Worm (Caenorhabditis elegans) whole organism, mixed stage, embryonic: ENCODE results near the gene C25A8.5.
A peak's percentile ranks its signal among the peaks of the same experiment; 100 is the strongest.

Source experiments
- M03D4.4 ChIP-seq: sonication (generic microtip); optimal IDR thresholded peaks from 2 replicates; lab custom pipeline; 2017; ENCODE audit warnings: mild to moderate bottlenecking, missing genetic modification characterization, missing compliant biosample characterization
- bed-3 ChIP-seq: fragments of 200-800 bp; sonication (Bioruptor generic); optimal IDR thresholded peaks from 3 replicates; lab custom pipeline; 2018; ENCODE audit warnings: mild to moderate bottlenecking, missing genetic modification characterization, moderate library complexity, missing compliant biosample characterization
- blmp-1 ChIP-seq: fragments of 150-350 bp; optimal IDR thresholded peaks from 2 replicates; lab custom pipeline; 2014; ENCODE audit warnings: missing biosample characterization, missing genetic modification characterization
- ceh-39 ChIP-seq: fragments of 150-350 bp; optimal IDR thresholded peaks from 2 replicates; lab custom pipeline; 2014; ENCODE audit warnings: missing biosample characterization, missing genetic modification characterization
- ceh-43 ChIP-seq: fragments of 200-800 bp; sonication (Bioruptor generic); optimal IDR thresholded peaks from 2 replicates; lab custom pipeline; 2018; ENCODE audit warnings: mild to moderate bottlenecking, missing genetic modification characterization, moderate library complexity, missing compliant biosample characterization
- ces-1 ChIP-seq: fragments of 150-350 bp; optimal IDR thresholded peaks from 2 replicates; lab custom pipeline; 2014; ENCODE audit warnings: missing biosample characterization, missing genetic modification reagents, missing genetic modification characterization
- cnd-1 ChIP-seq: fragments of 200-800 bp; sonication (Bioruptor generic); optimal IDR thresholded peaks from 2 replicates; lab custom pipeline; 2018; ENCODE audit warnings: mild to moderate bottlenecking, missing genetic modification characterization, missing compliant biosample characterization
- drap-1 ChIP-seq: fragments of 200-800 bp; sonication (Bioruptor generic); optimal IDR thresholded peaks from 3 replicates; lab custom pipeline; 2018; ENCODE audit warnings: mild to moderate bottlenecking, missing genetic modification characterization, missing compliant biosample characterization
- elt-1 ChIP-seq: sonication (generic microtip); optimal IDR thresholded peaks from 2 replicates; lab custom pipeline; 2017; ENCODE audit warnings: missing genetic modification characterization, mild to moderate bottlenecking, missing compliant biosample characterization, antibody characterized with exemption, moderate library complexity, borderline replicate concordance; ENCODE audit not compliant: insufficient read depth
- elt-3 ChIP-seq: fragments of 150-350 bp; optimal IDR thresholded peaks from 2 replicates; lab custom pipeline; 2014; ENCODE audit warnings: missing biosample characterization, missing genetic modification characterization
- ham-2 ChIP-seq: fragments of 200-800 bp; sonication (Bioruptor generic); optimal IDR thresholded peaks from 2 replicates; lab custom pipeline; 2018; ENCODE audit warnings: mild to moderate bottlenecking, missing genetic modification characterization, missing compliant biosample characterization
- hlh-1 ChIP-seq: fragments of 150-350 bp; optimal IDR thresholded peaks from 2 replicates; lab custom pipeline; 2014; ENCODE audit warnings: missing biosample characterization, missing genetic modification reagents, missing genetic modification characterization
- lin-13 ChIP-seq: fragments of 150-350 bp; optimal IDR thresholded peaks from 2 replicates; lab custom pipeline; 2014; ENCODE audit warnings: missing biosample characterization, missing genetic modification characterization
- lin-32 ChIP-seq: fragments of 200-800 bp; sonication (Bioruptor generic); optimal IDR thresholded peaks from 2 replicates; lab custom pipeline; 2018; ENCODE audit warnings: mild to moderate bottlenecking, missing genetic modification characterization, missing compliant biosample characterization
- lsy-2 ChIP-seq: fragments of 150-350 bp; optimal IDR thresholded peaks from 2 replicates; lab custom pipeline; 2014; ENCODE audit warnings: missing biosample characterization, missing genetic modification characterization
- mep-1 ChIP-seq: fragments of 150-350 bp; optimal IDR thresholded peaks from 2 replicates; lab custom pipeline; 2017; ENCODE audit warnings: missing biosample characterization, missing genetic modification reagents, missing genetic modification characterization, inconsistent platforms
- mls-2 ChIP-seq: sonication (generic microtip); optimal IDR thresholded peaks from 2 replicates; lab custom pipeline; 2016; ENCODE audit warnings: mild to moderate bottlenecking, missing genetic modification characterization, moderate library complexity, missing compliant biosample characterization
- nhr-12 ChIP-seq: fragments of 150-350 bp; optimal IDR thresholded peaks from 2 replicates; lab custom pipeline; 2014; ENCODE audit warnings: missing biosample characterization, missing genetic modification characterization
- nhr-2 ChIP-seq: fragments of 150-350 bp; optimal IDR thresholded peaks from 2 replicates; lab custom pipeline; 2014; ENCODE audit warnings: missing biosample characterization, missing genetic modification characterization
- nhr-237 ChIP-seq: fragments of 150-350 bp; optimal IDR thresholded peaks from 2 replicates; lab custom pipeline; 2014; ENCODE audit warnings: missing biosample characterization, missing genetic modification characterization
- nhr-28 ChIP-seq: fragments of 150-350 bp; optimal IDR thresholded peaks from 2 replicates; lab custom pipeline; 2014; ENCODE audit warnings: missing biosample characterization, missing genetic modification characterization
- nhr-76 ChIP-seq: sonication (generic microtip); optimal IDR thresholded peaks from 2 replicates; lab custom pipeline; 2017; ENCODE audit warnings: missing biosample characterization, missing genetic modification characterization
- pha-4 ChIP-seq: fragments of 150-350 bp; optimal IDR thresholded peaks from 2 replicates; lab custom pipeline; 2018; ENCODE audit warnings: missing biosample characterization, missing genetic modification reagents, missing genetic modification characterization
- sptf-1 ChIP-seq: sonication (generic microtip); optimal IDR thresholded peaks from 2 replicates; lab custom pipeline; 2017; ENCODE audit warnings: mild to moderate bottlenecking, missing genetic modification characterization, moderate library complexity, missing compliant biosample characterization
- tbx-8 ChIP-seq: fragments of 200-800 bp; sonication (Bioruptor generic); optimal IDR thresholded peaks from 2 replicates; lab custom pipeline; 2018; ENCODE audit warnings: mild to moderate bottlenecking, missing genetic modification characterization, moderate library complexity, missing compliant biosample characterization
- unc-120 ChIP-seq: sonication (generic microtip); optimal IDR thresholded peaks from 2 replicates; lab custom pipeline; 2017; ENCODE audit warnings: missing genetic modification characterization, missing compliant biosample characterization; ENCODE audit not compliant: poor library complexity, severe bottlenecking
- unc-62 ChIP-seq: fragments of 150-350 bp; optimal IDR thresholded peaks from 2 replicates; lab custom pipeline; 2014; ENCODE audit warnings: missing biosample characterization, missing genetic modification reagents, missing genetic modification characterization
- zip-8 ChIP-seq: fragments of 150-350 bp; optimal IDR thresholded peaks from 2 replicates; lab custom pipeline; 2014; ENCODE audit warnings: missing biosample characterization, missing genetic modification characterization
- ztf-11 ChIP-seq: fragments of 150-350 bp; optimal IDR thresholded peaks from 2 replicates; lab custom pipeline; 2014; ENCODE audit warnings: missing biosample characterization, missing genetic modification characterization

The C25A8.5 gene

ce11 chrIV:7023004-7023403 is 23.7 kb downstream of the C25A8.5 start:
- peak; percentile 47 for TF ChIP-seq hlh-1 (tag; lab: Kevin White, UChicago)
- no peak for TF ChIP-seq nhr-12
- peak; percentile 72 for TF ChIP-seq mep-1
- TF ChIP-seq lin-32 = peak; percentile 98
- no peak for TF ChIP-seq elt-3 (tag; lab: Kevin White, UChicago)
- peak; percentile 100 for TF ChIP-seq nhr-2
- TF ChIP-seq cnd-1 (tag; lab: Kevin White, UChicago) = peak; percentile 97
- TF ChIP-seq mls-2 (tag; lab: Kevin White, UChicago) = peak; percentile 62
- TF ChIP-seq sptf-1 (tag; lab: Kevin White, UChicago) = peak; percentile 8
- TF ChIP-seq elt-1 (tag; lab: Kevin White, UChicago) = no peak
- peak; percentile 14 for TF ChIP-seq lsy-2 (tag; lab: Kevin White, UChicago)
- peak; percentile 49 for TF ChIP-seq unc-62 (GFP tag; lab: Kevin White, UChicago)
- TF ChIP-seq tbx-8 (GFP tag; lab: Kevin White, UChicago) = no peak
- peak; percentile 67 for TF ChIP-seq ces-1
- peak; percentile 53 for TF ChIP-seq unc-120 (tag; lab: Kevin White, UChicago)
- TF ChIP-seq ceh-39 = peak; percentile 51
- no peak for TF ChIP-seq ceh-43

- TF ChIP-seq blmp-1 (no peak), elt-1 (tag; lab: Kevin White, UChicago) (no peak), unc-62 (GFP tag; lab: Kevin White, UChicago) (peak; percentile 74), nhr-2 (no peak)
- TF ChIP-seq, all 35 proteins: peak for 1
Measured at ce11 chrIV:7023858-7024257, 24.6 kb downstream of the C25A8.5 start, which contains the start of gene adah-1. Gene adah-1, plus strand, starts transcription at chrIV:7024211.

ce11 chrIV:7024829-7025228 is 25.5 kb downstream of the C25A8.5 start:
- TF ChIP-seq lin-13 (no peak), zip-8 (tag; lab: Kevin White, UChicago) (peak; percentile 83)

- TF ChIP-seq drap-1 = no peak
Measured at ce11 chrIV:7025835-7026234, 26.5 kb downstream of the C25A8.5 start.

- no peak for TF ChIP-seq lin-13
- no peak for TF ChIP-seq ztf-11 (tag; lab: Kevin White, UChicago)
- no peak for TF ChIP-seq mls-2 (tag; lab: Kevin White, UChicago)
- TF ChIP-seq nhr-76 (tag; lab: Kevin White, UChicago) = no peak
Measured at ce11 chrIV:7031019-7031418, 31.7 kb downstream of the C25A8.5 start.

- TF ChIP-seq sptf-1 (tag; lab: Kevin White, UChicago) (no peak), pha-4 (tag; lab: Kevin White, UChicago) (no peak)
Measured at ce11 chrIV:7032459-7032858, 33.2 kb downstream of the C25A8.5 start, which contains the start of gene C06G3.8. Gene C06G3.8, minus strand, starts transcription at chrIV:7032559.

ce11 chrIV:7035823-7036222 is 36.5 kb downstream of the C25A8.5 start, which contains the start of gene C06G3.3:
Gene C06G3.3, plus strand, starts transcription at chrIV:7036123.
- no peak for TF ChIP-seq lin-32
- TF ChIP-seq ham-2 (GFP tag; lab: Kevin White, UChicago) = no peak
- no peak for TF ChIP-seq pha-4 (tag; lab: Kevin White, UChicago)
- no peak for TF ChIP-seq M03D4.4 (tag; lab: Kevin White, UChicago)
- TF ChIP-seq unc-62 (GFP tag; lab: Kevin White, UChicago) = no peak
- TF ChIP-seq bed-3 (GFP tag; lab: Kevin White, UChicago) = no peak
- TF ChIP-seq nhr-28 (tag; lab: Kevin White, UChicago) = no peak
- TF ChIP-seq nhr-237 (tag; lab: Kevin White, UChicago) = no peak
- no peak for TF ChIP-seq cnd-1 (tag; lab: Kevin White, UChicago)
- no peak for TF ChIP-seq nhr-2
- no peak for TF ChIP-seq ceh-43
- no peak for TF ChIP-seq hlh-1 (tag; lab: Kevin White, UChicago)
- no peak for TF ChIP-seq elt-1 (tag; lab: Kevin White, UChicago)
- TF ChIP-seq nhr-12 = no peak
